Fruit fly (Drosophila melanogaster) whole organism: Measurements from ENCODE around the gene Pdp1.

Experiments
- EcR ChIP-seq, 2 experiments: fragments of >200 bp; optimal IDR thresholded peaks; 2 replicates each; lab custom pipeline; 2017; ENCODE audit warnings: missing biosample characterization in 2 of 2, missing genetic modification characterization in 2 of 2, missing genetic modification reagents in 2 of 2
- pan ChIP-seq: fragments of >200 bp; optimal IDR thresholded peaks from 2 replicates; lab custom pipeline; 2017
- psq ChIP-seq: fragments of >200 bp; optimal IDR thresholded peaks from 2 replicates; lab custom pipeline; 2017

DNA sequence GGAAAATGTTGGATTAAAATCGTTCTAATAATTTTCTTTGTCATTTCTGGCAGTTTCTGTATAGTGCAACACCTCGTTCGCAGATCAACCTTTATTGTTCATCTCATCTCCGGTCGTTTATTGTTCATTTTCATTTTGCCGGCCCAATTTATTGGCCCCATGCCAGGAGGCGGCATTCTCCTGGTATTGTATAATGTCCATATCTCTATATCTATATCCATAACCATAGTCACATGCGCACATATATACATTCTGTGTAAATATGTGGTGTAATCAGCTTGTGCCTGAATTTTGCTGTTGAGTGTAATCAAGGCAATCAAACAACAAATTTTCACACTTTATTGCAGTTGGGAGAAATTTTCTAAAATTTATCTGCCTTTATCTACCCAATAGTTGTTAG, 24.6 kb downstream of the Pdp1 start:
- TF ChIP-seq pan (lab: Kevin White, UChicago) (no peak), psq (no peak), EcR (GFP tag; optimal IDR thresholded peaks at IDR 0.05; lab: Kevin White, UChicago) (no peak)
